Fruit fly (Drosophila melanogaster) whole organism, prepupa: ENCODE data around the gene ImpE1.

Source experiments
- Blimp-1 ChIP-seq: fragments of 200-800 bp; sonication (Bioruptor generic); optimal IDR thresholded peaks from 3 replicates; lab custom pipeline; 2017; ENCODE audit warnings: missing biosample characterization, missing genetic modification characterization, mild to moderate bottlenecking, moderate library complexity, missing genetic modification reagents
- CG10631 ChIP-seq: fragments of 200-800 bp; sonication (Bioruptor generic); optimal IDR thresholded peaks from 2 replicates; lab custom pipeline; 2016; ENCODE audit warnings: missing biosample characterization, missing genetic modification characterization
- CG11294 ChIP-seq: fragments of 200-800 bp; sonication (Bioruptor generic); IDR thresholded peaks from 2 replicates; pipeline ENCODE4 v1.3.6; 2022; ENCODE audit warnings: missing biosample characterization, missing genetic modification characterization
- CG11762 ChIP-seq: fragments of 200-800 bp; sonication (Bioruptor generic); optimal IDR thresholded peaks from 3 replicates; lab custom pipeline; 2016; ENCODE audit warnings: missing biosample characterization, missing genetic modification characterization; ENCODE audit not compliant: insufficient read depth
- CG1621 ChIP-seq: fragments of 200-800 bp; sonication (Bioruptor generic); optimal IDR thresholded peaks from 3 replicates; lab custom pipeline; 2018; ENCODE audit warnings: missing biosample characterization, mild to moderate bottlenecking, missing genetic modification characterization
- CG16779 ChIP-seq: fragments of 200-800 bp; sonication (Bioruptor generic); optimal IDR thresholded peaks from 3 replicates; lab custom pipeline; 2017; ENCODE audit warnings: missing biosample characterization, mild to moderate bottlenecking, missing genetic modification characterization
- CG32006 ChIP-seq: fragments of 200-800 bp; sonication (Bioruptor generic); optimal IDR thresholded peaks from 3 replicates; lab custom pipeline; 2017; ENCODE audit warnings: missing biosample characterization, mild to moderate bottlenecking, missing genetic modification characterization
- CG34406 ChIP-seq: fragments of 200-800 bp; sonication (Bioruptor generic); optimal IDR thresholded peaks from 3 replicates; lab custom pipeline; 2016; ENCODE audit warnings: missing biosample characterization, missing genetic modification characterization
- CG3919 ChIP-seq: fragments of 200-800 bp; sonication (Bioruptor generic); optimal IDR thresholded peaks from 3 replicates; lab custom pipeline; 2016; ENCODE audit warnings: missing biosample characterization, missing genetic modification characterization
- CG4318 ChIP-seq: fragments of 200-800 bp; sonication (Bioruptor generic); optimal IDR thresholded peaks from 3 replicates; lab custom pipeline; 2017; ENCODE audit warnings: missing biosample characterization, mild to moderate bottlenecking, missing genetic modification characterization
- CG6163 ChIP-seq: fragments of 200-800 bp; sonication (Bioruptor generic); IDR thresholded peaks from 3 replicates; pipeline ENCODE4 v1.3.6; 2022; ENCODE audit warnings: missing biosample characterization, missing genetic modification characterization
- CG6276 ChIP-seq: fragments of 200-800 bp; sonication (Bioruptor generic); optimal IDR thresholded peaks from 2 replicates; lab custom pipeline; 2017; ENCODE audit warnings: missing biosample characterization, mild to moderate bottlenecking, missing genetic modification characterization
- CG6792 ChIP-seq: fragments of 200-800 bp; sonication (Bioruptor generic); optimal IDR thresholded peaks from 3 replicates; lab custom pipeline; 2016; ENCODE audit warnings: missing biosample characterization, missing genetic modification characterization
- CG7368 ChIP-seq: fragments of 200-800 bp; sonication (Bioruptor generic); optimal IDR thresholded peaks from 3 replicates; lab custom pipeline; 2016; ENCODE audit warnings: missing biosample characterization, missing genetic modification characterization
- CG8119 ChIP-seq: fragments of 200-800 bp; sonication (Bioruptor generic); IDR thresholded peaks from 3 replicates; pipeline ENCODE4 v1.3.6; 2022; ENCODE audit warnings: missing biosample characterization, missing genetic modification characterization
- CG8319 ChIP-seq: fragments of 200-800 bp; sonication (Bioruptor generic); optimal IDR thresholded peaks from 3 replicates; lab custom pipeline; 2016; ENCODE audit warnings: missing biosample characterization, missing genetic modification characterization
- Eip78C ChIP-seq: fragments of 200-800 bp; sonication (Bioruptor generic); peaks from one replicate; lab custom pipeline; 2016; ENCODE audit warnings: missing biosample characterization, missing genetic modification characterization
- Ets21C ChIP-seq: fragments of 200-800 bp; sonication (Bioruptor generic); optimal IDR thresholded peaks from 3 replicates; lab custom pipeline; 2016; ENCODE audit warnings: missing biosample characterization, missing genetic modification characterization
- Ets96B ChIP-seq: fragments of 200-800 bp; optimal IDR thresholded peaks from 2 replicates; lab custom pipeline; 2019; ENCODE audit warnings: missing biosample characterization, mild to moderate bottlenecking, missing genetic modification characterization, moderate library complexity
- Gug ChIP-seq: fragments of 200-800 bp; sonication (Bioruptor generic); IDR thresholded peaks from 2 replicates; pipeline ENCODE4 v1.3.6; 2022; ENCODE audit warnings: missing biosample characterization, missing genetic modification characterization
- Hr38 ChIP-seq: sonication (Bioruptor generic); optimal IDR thresholded peaks from 2 replicates; lab custom pipeline; 2016; ENCODE audit warnings: missing biosample characterization, missing genetic modification characterization
- Hr4 ChIP-seq: fragments of 200-800 bp; sonication (Bioruptor generic); optimal IDR thresholded peaks from 3 replicates; lab custom pipeline; 2016; ENCODE audit warnings: missing biosample characterization, missing genetic modification characterization
- Met ChIP-seq: fragments of 200-800 bp; sonication (Bioruptor generic); optimal IDR thresholded peaks from 3 replicates; lab custom pipeline; 2016; ENCODE audit warnings: missing biosample characterization, missing genetic modification characterization
- Sox14 ChIP-seq: fragments of 200-800 bp; sonication (Bioruptor generic); optimal IDR thresholded peaks from 3 replicates; lab custom pipeline; 2016; ENCODE audit warnings: missing biosample characterization, missing genetic modification characterization
- Sox15 ChIP-seq: fragments of 200-800 bp; sonication (Bioruptor generic); optimal IDR thresholded peaks from 3 replicates; lab custom pipeline; 2016; ENCODE audit warnings: missing biosample characterization, missing genetic modification characterization
- dsx ChIP-seq: fragments of 200-800 bp; optimal IDR thresholded peaks from 3 replicates; lab custom pipeline; 2019; ENCODE audit warnings: missing biosample characterization, mild to moderate bottlenecking, missing genetic modification characterization, moderate library complexity; ENCODE audit not compliant: poor library complexity, severe bottlenecking
- eg ChIP-seq: fragments of 200-800 bp; sonication (Bioruptor generic); IDR thresholded peaks from 3 replicates; pipeline ENCODE4 v1.3.6; 2022; ENCODE audit warnings: missing biosample characterization, missing genetic modification characterization
- esn ChIP-seq: fragments of 200-800 bp; sonication (Bioruptor generic); optimal IDR thresholded peaks from 2 replicates; lab custom pipeline; 2016; ENCODE audit warnings: missing biosample characterization, mild to moderate bottlenecking, missing genetic modification characterization, moderate library complexity
- fd85E ChIP-seq: fragments of 200-800 bp; sonication (Bioruptor generic); optimal IDR thresholded peaks from 3 replicates; lab custom pipeline; 2016; ENCODE audit warnings: missing biosample characterization, missing genetic modification characterization
- fkh ChIP-seq: fragments of 200-800 bp; sonication (Bioruptor generic); optimal IDR thresholded peaks from 3 replicates; lab custom pipeline; 2017; ENCODE audit warnings: missing biosample characterization, mild to moderate bottlenecking, missing genetic modification characterization, moderate library complexity
- pdm3 ChIP-seq: fragments of 200-800 bp; sonication (Bioruptor generic); optimal IDR thresholded peaks from 3 replicates; lab custom pipeline; 2016; ENCODE audit warnings: missing biosample characterization, missing genetic modification characterization
- salr ChIP-seq, 2 experiments: fragments of 200-800 bp; sonication (Bioruptor generic); optimal IDR thresholded peaks; 3 replicates each; lab custom pipeline; 2016 to 2018; ENCODE audit warnings: missing biosample characterization in 2 of 2, missing genetic modification characterization in 2 of 2, mild to moderate bottlenecking in 1 of 2
- ss ChIP-seq, 2 experiments: fragments of 200-800 bp; sonication (Bioruptor generic); optimal IDR thresholded peaks; 2 replicates in 1 of 2; 3 replicates in 1 of 2; lab custom pipeline; 2017 to 2018; ENCODE audit warnings: mild to moderate bottlenecking in 2 of 2, missing biosample characterization in 2 of 2, missing genetic modification characterization in 2 of 2, moderate library complexity in 1 of 2

The ImpE1 gene

dm6 chr3L:8385055-8385454, 12.8 kb downstream of the ImpE1 start (continued):
- TF ChIP-seq CG6792: peak; percentile 85
- TF ChIP-seq Hr38: no peak
- peak; percentile 77 for TF ChIP-seq CG6276
- peak; percentile 68 for TF ChIP-seq Ets96B
- no peak for TF ChIP-seq fkh (GFP tag; lab: Kevin White, UChicago)
- peak; percentile 94 for TF ChIP-seq CG32006 (GFP tag; lab: Kevin White, UChicago)
- peak; percentile 78 for TF ChIP-seq CG7368
- peak; percentile 78 for TF ChIP-seq Sox15 (GFP tag; lab: Kevin White, UChicago)
- TF ChIP-seq, all 60 proteins: peak for 57

DNA sequence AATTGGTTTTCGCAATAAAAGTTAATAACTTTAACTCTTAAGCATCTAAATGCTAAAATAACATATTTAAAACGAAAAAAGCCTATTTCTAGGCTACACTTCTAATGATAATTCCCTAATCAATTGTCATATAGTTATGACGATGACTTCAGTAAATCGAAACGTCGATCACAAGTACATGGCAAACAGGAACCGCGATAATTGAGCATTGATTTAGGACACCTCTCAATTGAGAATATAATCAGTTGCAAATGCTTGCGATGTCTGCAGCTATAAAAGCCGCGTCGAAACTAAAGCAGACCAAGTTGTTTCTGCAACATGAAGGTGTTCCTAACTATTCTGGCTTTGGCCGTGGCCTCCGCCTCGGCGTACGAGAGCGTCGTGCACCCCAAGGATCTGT, 19.0 kb downstream of the ImpE1 start, which contains the start of gene Jon66Ci:
TSS of gene Jon66Ci (plus strand) at position 301 of the 400 bp plus-strand sequence.
- no peak for TF ChIP-seq esn
- TF ChIP-seq CG11762 (GFP tag; lab: Kevin White, UChicago): no peak
- no peak for TF ChIP-seq Ets21C (GFP tag; lab: Kevin White, UChicago)

DNA sequence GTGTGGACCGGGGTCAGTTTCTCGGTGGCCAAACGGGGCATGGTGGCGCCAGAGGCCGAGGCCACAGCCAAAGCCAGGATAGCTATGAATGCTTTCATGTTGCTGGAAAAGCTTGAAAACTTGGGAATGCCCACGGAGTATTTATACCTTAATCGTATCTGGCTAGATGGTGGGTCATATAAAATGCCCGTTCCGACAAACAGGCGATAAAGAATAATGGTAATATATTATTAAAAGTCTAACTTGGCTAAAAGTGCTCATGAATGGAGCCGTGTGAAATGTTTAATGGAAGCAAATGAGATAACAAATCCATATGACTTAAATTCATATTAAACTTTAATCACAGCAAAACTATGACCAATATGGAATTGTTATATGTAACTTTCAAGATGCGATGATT, 21.3 kb downstream of the ImpE1 start, which contains the start of gene Jon66Cii:
TSS of gene Jon66Cii (minus strand) at position 101 of the 400 bp plus-strand sequence.
- no peak for TF ChIP-seq Hr4
- TF ChIP-seq dsx: no peak
- no peak for TF ChIP-seq salr (GFP tag; optimal IDR thresholded peaks at IDR 0.05; lab: Kevin White, UChicago)
- no peak for TF ChIP-seq Ets21C (GFP tag; lab: Kevin White, UChicago)
- no peak for TF ChIP-seq Eip78C (GFP tag; lab: Kevin White, UChicago)
- TF ChIP-seq CG6163 (GFP tag; lab: Robert Waterston, UW): no peak
- no peak for TF ChIP-seq Ets96B
- no peak for TF ChIP-seq CG8119 (GFP tag; lab: Robert Waterston, UW)
- no peak for TF ChIP-seq CG10631 (GFP tag; lab: Kevin White, UChicago)
- TF ChIP-seq CG4318 (GFP tag; lab: Kevin White, UChicago): no peak
- TF ChIP-seq CG34406: no peak
- TF ChIP-seq Sox14 (GFP tag; lab: Kevin White, UChicago): no peak
- no peak for TF ChIP-seq CG8319 (GFP tag; lab: Kevin White, UChicago)
- no peak for TF ChIP-seq Gug (GFP tag; lab: Robert Waterston, UW)
- no peak for TF ChIP-seq CG1621 (tag; lab: Kevin White, UChicago)
- TF ChIP-seq, all 60 proteins: peak for 0

- no peak for TF ChIP-seq Hr38
- TF ChIP-seq Met: no peak
- no peak for TF ChIP-seq Blimp-1 (GFP tag; lab: Kevin White, UChicago)
- TF ChIP-seq CG3919: no peak
- TF ChIP-seq CG16779 (tag; lab: Kevin White, UChicago): no peak
- TF ChIP-seq CG1621 (tag; lab: Kevin White, UChicago): no peak
- TF ChIP-seq CG11294 (GFP tag; lab: Robert Waterston, UW): no peak
- no peak for TF ChIP-seq fd85E (GFP tag; lab: Kevin White, UChicago)
- TF ChIP-seq CG7368: no peak
- no peak for TF ChIP-seq ss (GFP tag; optimal IDR thresholded peaks at IDR 0.05; lab: Kevin White, UChicago)
Measured at dm6 chr3L:8394132-8394531, 21.9 kb downstream of the ImpE1 start.

dm6 chr3L:8394944-8395343, 22.7 kb downstream of the ImpE1 start:
- TF ChIP-seq eg (GFP tag; lab: Robert Waterston, UW) (no peak), Eip78C (GFP tag; lab: Kevin White, UChicago) (peak; percentile 33), esn (no peak), pdm3 (GFP tag; lab: Kevin White, UChicago) (no peak)
